Worm (Caenorhabditis elegans) whole organism, early embryonic: ENCODE data around the gene F38E9.1.

ENCODE experiments used
- ama-1 ChIP-seq: fragments of 150-350 bp; optimal IDR thresholded peaks from 2 replicates; lab custom pipeline; 2014
- ceh-36 ChIP-seq: sonication (generic microtip); optimal IDR thresholded peaks from 2 replicates; lab custom pipeline; 2016; ENCODE audit warnings: missing genetic modification characterization, inconsistent platforms, missing compliant biosample characterization
- flt-1 ChIP-seq: fragments of 200-800 bp; sonication (Bioruptor generic); IDR thresholded peaks from 2 replicates; pipeline ENCODE4 v1.3.6; 2022; ENCODE audit warnings: missing genetic modification characterization, missing compliant biosample characterization
- hnd-1 ChIP-seq: sonication (generic microtip); optimal IDR thresholded peaks from 2 replicates; lab custom pipeline; 2016; ENCODE audit warnings: missing genetic modification characterization, missing compliant biosample characterization
- tbx-11 ChIP-seq: fragments of 200-800 bp; sonication (Bioruptor generic); IDR thresholded peaks from 2 replicates; pipeline ENCODE4 v1.3.6; 2022; ENCODE audit warnings: missing genetic modification characterization, missing compliant biosample characterization

DNA sequence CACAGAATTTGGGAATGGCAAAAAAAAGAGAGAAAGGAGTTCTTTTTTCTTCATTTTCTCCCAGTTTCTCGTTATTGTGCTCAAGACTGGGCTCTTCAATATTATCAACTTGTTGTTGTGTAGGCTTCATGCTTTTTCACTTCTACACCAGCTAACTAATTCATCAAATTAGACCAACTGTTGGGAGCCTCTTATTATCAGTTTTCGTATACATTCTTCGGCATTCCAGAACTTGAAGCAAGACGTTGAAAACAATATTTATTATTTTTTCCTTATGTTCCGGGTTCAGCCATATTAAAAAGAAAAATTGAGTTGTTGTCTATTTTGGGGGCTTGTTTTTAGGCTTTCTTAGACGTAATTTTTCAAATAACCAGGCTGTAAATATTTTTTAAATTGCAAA is 12.1 kb downstream of the F38E9.1 start:
- no peak for TF ChIP-seq ama-1
- no peak for TF ChIP-seq ceh-36
- no peak for TF ChIP-seq flt-1 (GFP tag; lab: Robert Waterston, UW)
- no peak for TF ChIP-seq hnd-1 (tag; lab: Kevin White, UChicago)
- no peak for TF ChIP-seq tbx-11 (GFP tag; lab: Robert Waterston, UW)
